Fruit fly (Drosophila melanogaster) whole organism, prepupa: Measurements from ENCODE around the gene dlt.

Experiments
- Blimp-1 ChIP-seq: fragments of 200-800 bp; sonication (Bioruptor generic); optimal IDR thresholded peaks from 3 replicates; lab custom pipeline; 2017; ENCODE audit warnings: missing biosample characterization, missing genetic modification characterization, mild to moderate bottlenecking, moderate library complexity, missing genetic modification reagents
- CG10631 ChIP-seq: fragments of 200-800 bp; sonication (Bioruptor generic); optimal IDR thresholded peaks from 2 replicates; lab custom pipeline; 2016; ENCODE audit warnings: missing biosample characterization, missing genetic modification characterization
- CG10669 ChIP-seq: fragments of 200-800 bp; sonication (Bioruptor generic); optimal IDR thresholded peaks from 3 replicates; lab custom pipeline; 2018; ENCODE audit warnings: missing biosample characterization, mild to moderate bottlenecking, missing genetic modification characterization, moderate library complexity
- CG11294 ChIP-seq: fragments of 200-800 bp; sonication (Bioruptor generic); IDR thresholded peaks from 2 replicates; pipeline ENCODE4 v1.3.6; 2022; ENCODE audit warnings: missing biosample characterization, missing genetic modification characterization
- CG11762 ChIP-seq: fragments of 200-800 bp; sonication (Bioruptor generic); optimal IDR thresholded peaks from 3 replicates; lab custom pipeline; 2016; ENCODE audit warnings: missing biosample characterization, missing genetic modification characterization; ENCODE audit not compliant: insufficient read depth
- CG11902 ChIP-seq: fragments of 200-800 bp; sonication (Bioruptor generic); optimal IDR thresholded peaks from 3 replicates; lab custom pipeline; 2016; ENCODE audit warnings: missing biosample characterization, missing genetic modification characterization
- CG15336 ChIP-seq: fragments of 200-800 bp; sonication (Bioruptor generic); IDR thresholded peaks from 2 replicates; pipeline ENCODE4 v1.3.6; 2022; ENCODE audit warnings: missing biosample characterization, missing genetic modification characterization
- CG1621 ChIP-seq: fragments of 200-800 bp; sonication (Bioruptor generic); optimal IDR thresholded peaks from 3 replicates; lab custom pipeline; 2018; ENCODE audit warnings: missing biosample characterization, mild to moderate bottlenecking, missing genetic modification characterization
- CG16779 ChIP-seq: fragments of 200-800 bp; sonication (Bioruptor generic); optimal IDR thresholded peaks from 3 replicates; lab custom pipeline; 2017; ENCODE audit warnings: missing biosample characterization, mild to moderate bottlenecking, missing genetic modification characterization
- CG3032 ChIP-seq: fragments of 200-800 bp; optimal IDR thresholded peaks from 2 replicates; lab custom pipeline; 2019; ENCODE audit warnings: missing biosample characterization, mild to moderate bottlenecking, missing genetic modification characterization, moderate library complexity
- CG31627 ChIP-seq: fragments of 200-800 bp; sonication (Bioruptor generic); optimal IDR thresholded peaks from 3 replicates; lab custom pipeline; 2016; ENCODE audit warnings: missing biosample characterization, missing genetic modification characterization
- CG4318 ChIP-seq: fragments of 200-800 bp; sonication (Bioruptor generic); optimal IDR thresholded peaks from 3 replicates; lab custom pipeline; 2017; ENCODE audit warnings: missing biosample characterization, mild to moderate bottlenecking, missing genetic modification characterization
- CG6163 ChIP-seq: fragments of 200-800 bp; sonication (Bioruptor generic); IDR thresholded peaks from 3 replicates; pipeline ENCODE4 v1.3.6; 2022; ENCODE audit warnings: missing biosample characterization, missing genetic modification characterization
- CG6276 ChIP-seq: fragments of 200-800 bp; sonication (Bioruptor generic); optimal IDR thresholded peaks from 2 replicates; lab custom pipeline; 2017; ENCODE audit warnings: missing biosample characterization, mild to moderate bottlenecking, missing genetic modification characterization
- CG6792 ChIP-seq: fragments of 200-800 bp; sonication (Bioruptor generic); optimal IDR thresholded peaks from 3 replicates; lab custom pipeline; 2016; ENCODE audit warnings: missing biosample characterization, missing genetic modification characterization
- CG6808 ChIP-seq: fragments of 200-800 bp; sonication (Bioruptor generic); optimal IDR thresholded peaks from 3 replicates; lab custom pipeline; 2017; ENCODE audit warnings: missing biosample characterization, missing genetic modification characterization, mild to moderate bottlenecking, moderate library complexity, missing genetic modification reagents
- CG6854 ChIP-seq: fragments of 200-800 bp; sonication (Bioruptor generic); optimal IDR thresholded peaks from 2 replicates; lab custom pipeline; 2017; ENCODE audit warnings: missing biosample characterization, mild to moderate bottlenecking, missing genetic modification characterization
- CG7368 ChIP-seq: fragments of 200-800 bp; sonication (Bioruptor generic); optimal IDR thresholded peaks from 3 replicates; lab custom pipeline; 2016; ENCODE audit warnings: missing biosample characterization, missing genetic modification characterization
- CG8119 ChIP-seq: fragments of 200-800 bp; sonication (Bioruptor generic); IDR thresholded peaks from 3 replicates; pipeline ENCODE4 v1.3.6; 2022; ENCODE audit warnings: missing biosample characterization, missing genetic modification characterization
- CG8319 ChIP-seq: fragments of 200-800 bp; sonication (Bioruptor generic); optimal IDR thresholded peaks from 3 replicates; lab custom pipeline; 2016; ENCODE audit warnings: missing biosample characterization, missing genetic modification characterization
- CG8632 ChIP-seq: fragments of 200-800 bp; sonication (Bioruptor generic); optimal IDR thresholded peaks from 3 replicates; lab custom pipeline; 2016; ENCODE audit warnings: missing biosample characterization, missing genetic modification characterization
- CG9139 ChIP-seq: fragments of 200-800 bp; sonication (Bioruptor generic); optimal IDR thresholded peaks from 3 replicates; lab custom pipeline; 2017; ENCODE audit warnings: missing biosample characterization, mild to moderate bottlenecking, missing genetic modification characterization
- Eip75B ChIP-seq: fragments of 200-800 bp; sonication (Bioruptor generic); optimal IDR thresholded peaks from 3 replicates; lab custom pipeline; 2016; ENCODE audit warnings: missing biosample characterization, missing genetic modification characterization
- Gug ChIP-seq: fragments of 200-800 bp; sonication (Bioruptor generic); IDR thresholded peaks from 2 replicates; pipeline ENCODE4 v1.3.6; 2022; ENCODE audit warnings: missing biosample characterization, missing genetic modification characterization
- Hr38 ChIP-seq: sonication (Bioruptor generic); optimal IDR thresholded peaks from 2 replicates; lab custom pipeline; 2016; ENCODE audit warnings: missing biosample characterization, missing genetic modification characterization
- Hr4 ChIP-seq: fragments of 200-800 bp; sonication (Bioruptor generic); optimal IDR thresholded peaks from 3 replicates; lab custom pipeline; 2016; ENCODE audit warnings: missing biosample characterization, missing genetic modification characterization
- Met ChIP-seq: fragments of 200-800 bp; sonication (Bioruptor generic); optimal IDR thresholded peaks from 3 replicates; lab custom pipeline; 2016; ENCODE audit warnings: missing biosample characterization, missing genetic modification characterization
- Smox ChIP-seq: fragments of 200-800 bp; sonication (Bioruptor generic); optimal IDR thresholded peaks from 3 replicates; lab custom pipeline; 2016; ENCODE audit warnings: missing biosample characterization, missing genetic modification characterization
- Sox102F ChIP-seq: fragments of 200-800 bp; sonication (Bioruptor generic); optimal IDR thresholded peaks from 2 replicates; lab custom pipeline; 2016; ENCODE audit warnings: missing biosample characterization, mild to moderate bottlenecking, missing genetic modification characterization
- Sox14 ChIP-seq: fragments of 200-800 bp; sonication (Bioruptor generic); optimal IDR thresholded peaks from 3 replicates; lab custom pipeline; 2016; ENCODE audit warnings: missing biosample characterization, missing genetic modification characterization
- Sox15 ChIP-seq: fragments of 200-800 bp; sonication (Bioruptor generic); optimal IDR thresholded peaks from 3 replicates; lab custom pipeline; 2016; ENCODE audit warnings: missing biosample characterization, missing genetic modification characterization
- cyc ChIP-seq: fragments of 200-800 bp; sonication (Bioruptor generic); optimal IDR thresholded peaks from 3 replicates; lab custom pipeline; 2016; ENCODE audit warnings: missing biosample characterization, missing genetic modification characterization
- dsx ChIP-seq: fragments of 200-800 bp; optimal IDR thresholded peaks from 3 replicates; lab custom pipeline; 2019; ENCODE audit warnings: missing biosample characterization, mild to moderate bottlenecking, missing genetic modification characterization, moderate library complexity; ENCODE audit not compliant: poor library complexity, severe bottlenecking
- eg ChIP-seq: fragments of 200-800 bp; sonication (Bioruptor generic); IDR thresholded peaks from 3 replicates; pipeline ENCODE4 v1.3.6; 2022; ENCODE audit warnings: missing biosample characterization, missing genetic modification characterization
- esn ChIP-seq: fragments of 200-800 bp; sonication (Bioruptor generic); optimal IDR thresholded peaks from 2 replicates; lab custom pipeline; 2016; ENCODE audit warnings: missing biosample characterization, mild to moderate bottlenecking, missing genetic modification characterization, moderate library complexity
- fd59A ChIP-seq: fragments of 200-800 bp; sonication (Bioruptor generic); optimal IDR thresholded peaks from 2 replicates; lab custom pipeline; 2017; ENCODE audit warnings: missing biosample characterization, mild to moderate bottlenecking, missing genetic modification characterization, missing genetic modification reagents
- pdm3 ChIP-seq: fragments of 200-800 bp; sonication (Bioruptor generic); optimal IDR thresholded peaks from 3 replicates; lab custom pipeline; 2016; ENCODE audit warnings: missing biosample characterization, missing genetic modification characterization
- salr ChIP-seq, 2 experiments: fragments of 200-800 bp; sonication (Bioruptor generic); optimal IDR thresholded peaks; 3 replicates each; lab custom pipeline; 2016 to 2018; ENCODE audit warnings: missing biosample characterization in 2 of 2, missing genetic modification characterization in 2 of 2, mild to moderate bottlenecking in 1 of 2
- spab ChIP-seq: fragments of 200-800 bp; sonication (Bioruptor generic); optimal IDR thresholded peaks from 2 replicates; lab custom pipeline; 2017; ENCODE audit warnings: missing biosample characterization, mild to moderate bottlenecking, missing genetic modification characterization, missing genetic modification reagents
- ss ChIP-seq, 2 experiments: fragments of 200-800 bp; sonication (Bioruptor generic); optimal IDR thresholded peaks; 2 replicates in 1 of 2; 3 replicates in 1 of 2; lab custom pipeline; 2017 to 2018; ENCODE audit warnings: mild to moderate bottlenecking in 2 of 2, missing biosample characterization in 2 of 2, missing genetic modification characterization in 2 of 2, moderate library complexity in 1 of 2
- vri ChIP-seq: fragments of 200-800 bp; sonication (Bioruptor generic); optimal IDR thresholded peaks from 3 replicates; lab custom pipeline; 2016; ENCODE audit warnings: missing biosample characterization, mild to moderate bottlenecking, missing genetic modification characterization

The dlt gene

DNA sequence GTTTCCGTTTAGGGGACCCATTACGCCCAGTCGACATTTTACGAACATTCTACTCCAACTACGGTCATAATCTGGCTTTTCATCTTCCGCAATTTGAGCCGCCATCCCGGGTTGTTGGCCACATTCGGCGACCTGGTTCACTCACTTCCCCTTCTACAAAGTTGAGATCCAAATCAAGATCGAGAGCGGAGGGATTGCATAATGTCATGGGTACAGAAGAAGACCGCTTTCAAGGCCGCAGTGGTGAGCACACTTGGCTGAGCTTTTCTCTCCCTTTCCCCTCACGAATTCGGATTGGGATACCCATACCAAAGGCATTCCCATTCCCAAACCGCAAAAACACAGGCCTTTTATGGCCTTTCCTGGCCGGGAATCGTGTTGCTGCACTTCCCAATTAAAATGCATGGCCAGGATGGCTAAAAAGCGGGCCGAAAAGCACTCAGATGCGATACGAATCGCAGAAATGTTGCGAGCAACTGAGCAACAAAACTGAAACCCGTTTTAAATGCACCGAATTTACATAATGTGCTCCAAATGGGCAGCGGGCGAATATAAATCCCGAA is 32.8 kb upstream of the dlt start (continued):
- TF ChIP-seq Blimp-1 (peak; percentile 58), CG10631 (GFP tag; lab: Kevin White, UChicago) (no peak), fd59A (GFP tag; lab: Kevin White, UChicago) (no peak), CG15336 (no peak), CG6808 (GFP tag; lab: Kevin White, UChicago) (no peak), vri (peak; percentile 93), spab (no peak), Met (GFP tag; lab: Kevin White, UChicago) (no peak), Hr4 (no peak), CG9139 (GFP tag; lab: Kevin White, UChicago) (no peak), ss (GFP tag; optimal IDR thresholded peaks at IDR 0.05; lab: Kevin White, UChicago) (peak in 1 of 2 experiments; percentile 20), Gug (GFP tag; lab: Robert Waterston, UW) (no peak), Sox14 (no peak), CG11902 (GFP tag; lab: Kevin White, UChicago) (no peak), CG6163 (peak; percentile 54; the same call in 2 of the 3 replicates), CG8319 (GFP tag; lab: Kevin White, UChicago) (no peak), Sox102F (GFP tag; lab: Kevin White, UChicago) (no peak), CG11762 (GFP tag; lab: Kevin White, UChicago) (no peak), CG7368 (GFP tag; lab: Kevin White, UChicago) (no peak), cyc (GFP tag; lab: Kevin White, UChicago) (no peak), CG8119 (GFP tag; lab: Robert Waterston, UW) (no peak), CG16779 (tag; lab: Kevin White, UChicago) (no peak), CG8632 (no peak), eg (GFP tag; lab: Robert Waterston, UW) (no peak), Smox (GFP tag; lab: Kevin White, UChicago) (no peak), Sox15 (GFP tag; lab: Kevin White, UChicago) (no peak), salr (GFP tag; optimal IDR thresholded peaks at IDR 0.05; lab: Kevin White, UChicago) (no peak), Hr38 (GFP tag; lab: Kevin White, UChicago) (no peak), CG3032 (no peak), CG11294 (GFP tag; lab: Robert Waterston, UW) (no peak), CG6276 (GFP tag; lab: Kevin White, UChicago) (no peak), CG6792 (GFP tag; lab: Kevin White, UChicago) (no peak), esn (GFP tag; lab: Kevin White, UChicago) (no peak), CG1621 (tag; lab: Kevin White, UChicago) (peak; percentile 22), Eip75B (GFP tag; lab: Kevin White, UChicago) (peak; percentile 32)

dm6 chr3L:1822365-1822764 is 27.2 kb upstream of the dlt start:
- TF ChIP-seq ss (GFP tag; optimal IDR thresholded peaks at IDR 0.05; lab: Kevin White, UChicago) (peak in 1 of 2 experiments; percentile 70), CG6808 (GFP tag; lab: Kevin White, UChicago) (peak; percentile 21), spab (no peak), CG4318 (GFP tag; lab: Kevin White, UChicago) (no peak), CG6854 (GFP tag; lab: Kevin White, UChicago) (peak; percentile 59), salr (GFP tag; optimal IDR thresholded peaks at IDR 0.05; lab: Kevin White, UChicago) (peak in 1 of 2 experiments; percentile 5)

- peak; percentile 26 to 54 for TF ChIP-seq ss (GFP tag; optimal IDR thresholded peaks at IDR 0.05; lab: Kevin White, UChicago)
- no peak for TF ChIP-seq CG31627
- TF ChIP-seq pdm3: no peak
- TF ChIP-seq CG10669 (GFP tag; lab: Kevin White, UChicago): no peak
- TF ChIP-seq CG1621 (tag; lab: Kevin White, UChicago): peak; percentile 87
- TF ChIP-seq Smox (GFP tag; lab: Kevin White, UChicago): no peak
- TF ChIP-seq eg (GFP tag; lab: Robert Waterston, UW): 0 out of 3 replicates have a peak, but pooled peaks have one; percentile 21
- TF ChIP-seq dsx (GFP tag; lab: Kevin White, UChicago): peak; percentile 9
These were observed 26.0 kb upstream of the dlt start for dm6 chr3L:1821140-1821539.
